Fruit fly (Drosophila melanogaster) whole organism, embryonic: ENCODE data around the gene bwa.

Experiments used
- Aef1 ChIP-seq: fragments of 200-800 bp; sonication (Bioruptor generic); IDR thresholded peaks from 3 replicates; pipeline ENCODE4 v1.3.6; 2022; ENCODE audit warnings: missing biosample characterization, missing genetic modification characterization
- CG10959 ChIP-seq: fragments of 200-800 bp; sonication (Bioruptor generic); IDR thresholded peaks from 2 replicates; pipeline ENCODE4 v1.3.6; 2022; ENCODE audit warnings: missing biosample characterization, missing genetic modification characterization
- CG11560 ChIP-seq: fragments of 200-800 bp; sonication (Bioruptor generic); IDR thresholded peaks from 3 replicates; pipeline ENCODE4 v1.3.6; 2022; ENCODE audit warnings: missing biosample characterization, missing genetic modification characterization
- CG13775 ChIP-seq: fragments of 200-800 bp; sonication (Bioruptor generic); optimal IDR thresholded peaks from 3 replicates; lab custom pipeline; 2017; ENCODE audit warnings: missing biosample characterization, mild to moderate bottlenecking, missing genetic modification characterization
- CG13894 ChIP-seq: fragments of 200-800 bp; sonication (Bioruptor generic); optimal IDR thresholded peaks from 3 replicates; lab custom pipeline; 2018; ENCODE audit warnings: missing biosample characterization, mild to moderate bottlenecking, missing genetic modification characterization, moderate library complexity
- CG14710 ChIP-seq: fragments of 200-800 bp; sonication (Bioruptor generic); optimal IDR thresholded peaks from 3 replicates; lab custom pipeline; 2019; ENCODE audit warnings: missing biosample characterization, mild to moderate bottlenecking, missing genetic modification characterization, moderate library complexity
- CG15073 ChIP-seq: fragments of 200-800 bp; sonication (Bioruptor generic); optimal IDR thresholded peaks from 2 replicates; lab custom pipeline; 2016; ENCODE audit warnings: missing biosample characterization, missing genetic modification characterization
- CG16815 ChIP-seq: fragments of 200-800 bp; sonication (Bioruptor generic); optimal IDR thresholded peaks from 3 replicates; lab custom pipeline; 2017; ENCODE audit warnings: missing biosample characterization, mild to moderate bottlenecking, missing genetic modification characterization
- CG17328 ChIP-seq: fragments of 200-800 bp; sonication (Bioruptor generic); IDR thresholded peaks from 2 replicates; pipeline ENCODE4 v1.3.6; 2022; ENCODE audit warnings: missing biosample characterization, missing genetic modification characterization
- CG17359 ChIP-seq: fragments of 200-800 bp; sonication (Bioruptor generic); optimal IDR thresholded peaks from 3 replicates; lab custom pipeline; 2018; ENCODE audit warnings: missing biosample characterization, mild to moderate bottlenecking, missing genetic modification characterization, moderate library complexity
- CG2129 ChIP-seq: fragments of 200-800 bp; sonication (Bioruptor generic); IDR thresholded peaks from 2 replicates; pipeline ENCODE4 v1.3.6; 2022; ENCODE audit warnings: missing biosample characterization, missing genetic modification characterization; ENCODE audit not compliant: partially characterized antibody
- CG2712 ChIP-seq: fragments of 200-800 bp; optimal IDR thresholded peaks from 3 replicates; lab custom pipeline; 2019; ENCODE audit warnings: missing biosample characterization, mild to moderate bottlenecking, missing genetic modification characterization, moderate library complexity
- CG3407 ChIP-seq: fragments of 200-800 bp; sonication (Bioruptor generic); optimal IDR thresholded peaks from 2 replicates; lab custom pipeline; 2018; ENCODE audit warnings: missing biosample characterization, mild to moderate bottlenecking, missing genetic modification characterization
- CG34376 ChIP-seq: fragments of 200-800 bp; sonication (Bioruptor generic); optimal IDR thresholded peaks from 2 replicates; lab custom pipeline; 2018; ENCODE audit warnings: missing biosample characterization, mild to moderate bottlenecking, missing genetic modification characterization
- CG3995 ChIP-seq: fragments of 200-800 bp; sonication (Bioruptor generic); optimal IDR thresholded peaks from 3 replicates; lab custom pipeline; 2016; ENCODE audit warnings: missing biosample characterization, missing genetic modification characterization
- CG4854 ChIP-seq: fragments of 200-800 bp; sonication (Bioruptor generic); optimal IDR thresholded peaks from 2 replicates; lab custom pipeline; 2016; ENCODE audit warnings: missing biosample characterization, missing genetic modification characterization, inconsistent platforms
- CG6272 ChIP-seq: fragments of 200-800 bp; sonication (Bioruptor generic); IDR thresholded peaks from 2 replicates; pipeline ENCODE4 v1.3.6; 2022; ENCODE audit warnings: missing biosample characterization, missing genetic modification characterization
- CG6765 ChIP-seq: fragments of 200-800 bp; sonication (Bioruptor generic); optimal IDR thresholded peaks from 3 replicates; lab custom pipeline; 2017; ENCODE audit warnings: missing biosample characterization, mild to moderate bottlenecking, missing genetic modification characterization
- CG7928 ChIP-seq: fragments of 200-800 bp; sonication (Bioruptor generic); optimal IDR thresholded peaks from 2 replicates; lab custom pipeline; 2017; ENCODE audit warnings: missing biosample characterization, mild to moderate bottlenecking, missing genetic modification characterization
- CG8359 ChIP-seq: fragments of 200-800 bp; sonication (Bioruptor generic); optimal IDR thresholded peaks from 2 replicates; lab custom pipeline; 2017; ENCODE audit warnings: missing biosample characterization, mild to moderate bottlenecking, missing genetic modification characterization, borderline replicate concordance
- CHES-1-like ChIP-seq: fragments of 200-800 bp; sonication (Bioruptor generic); optimal IDR thresholded peaks from 2 replicates; lab custom pipeline; 2016; ENCODE audit warnings: missing biosample characterization, missing genetic modification characterization
- Dp ChIP-seq: fragments of 200-800 bp; sonication (Bioruptor generic); optimal IDR thresholded peaks from 2 replicates; lab custom pipeline; 2018; ENCODE audit warnings: missing biosample characterization, mild to moderate bottlenecking, missing genetic modification characterization, moderate library complexity
- Drgx ChIP-seq: fragments of 200-800 bp; sonication (Bioruptor generic); IDR thresholded peaks from 2 replicates; pipeline ENCODE4 v1.3.6; 2022; ENCODE audit warnings: missing biosample characterization, missing genetic modification characterization
- E2f2 ChIP-seq: fragments of 200-800 bp; sonication (Bioruptor generic); IDR thresholded peaks from 2 replicates; pipeline ENCODE4 v1.3.6; 2022; ENCODE audit warnings: missing biosample characterization, missing genetic modification characterization
- Ets97D ChIP-seq: fragments of 200-800 bp; sonication (Bioruptor generic); optimal IDR thresholded peaks from 3 replicates; lab custom pipeline; 2016; ENCODE audit warnings: missing biosample characterization, missing genetic modification characterization
- HHEX ChIP-seq: fragments of 200-800 bp; sonication (Bioruptor generic); optimal IDR thresholded peaks from 3 replicates; lab custom pipeline; 2017; ENCODE audit warnings: missing biosample characterization, mild to moderate bottlenecking, missing genetic modification characterization, missing genetic modification reagents
- Hey ChIP-seq: fragments of 200-800 bp; sonication (Bioruptor generic); optimal IDR thresholded peaks from 3 replicates; lab custom pipeline; 2018; ENCODE audit warnings: missing biosample characterization, mild to moderate bottlenecking, missing genetic modification characterization
- Hr51 ChIP-seq, 2 experiments: fragments of 200-800 bp; sonication (Bioruptor generic); optimal IDR thresholded peaks; 2 replicates in 1 of 2; 3 replicates in 1 of 2; lab custom pipeline; 2016 to 2018; ENCODE audit warnings: missing biosample characterization in 2 of 2, missing genetic modification characterization in 2 of 2, mild to moderate bottlenecking in 1 of 2, moderate library complexity in 1 of 2
- Med ChIP-seq: fragments of 200-800 bp; sonication (Bioruptor generic); peaks from one replicate; lab custom pipeline; 2016; ENCODE audit warnings: missing biosample characterization, missing genetic modification characterization, mild to moderate bottlenecking, inconsistent platforms, moderate library complexity
- Neu2 ChIP-seq: fragments of 200-800 bp; sonication (Bioruptor generic); optimal IDR thresholded peaks from 3 replicates; lab custom pipeline; 2016; ENCODE audit warnings: missing biosample characterization, missing genetic modification characterization, borderline replicate concordance
- Poxn ChIP-seq: fragments of 200-800 bp; sonication (Bioruptor generic); IDR thresholded peaks from 2 replicates; pipeline ENCODE4 v1.3.6; 2022; ENCODE audit warnings: missing biosample characterization, missing genetic modification characterization
- Ssrp ChIP-seq: fragments of 200-800 bp; sonication (Bioruptor generic); optimal IDR thresholded peaks from 2 replicates; lab custom pipeline; 2018; ENCODE audit warnings: missing biosample characterization, mild to moderate bottlenecking, missing genetic modification characterization, moderate library complexity
- az2 ChIP-seq: fragments of 200-800 bp; sonication (Bioruptor generic); optimal IDR thresholded peaks from 3 replicates; lab custom pipeline; 2016; ENCODE audit warnings: missing biosample characterization, missing genetic modification characterization
- bbx ChIP-seq: fragments of 200-800 bp; sonication (Bioruptor generic); IDR thresholded peaks from 2 replicates; pipeline ENCODE4 v1.3.6; 2022; ENCODE audit warnings: missing biosample characterization, missing genetic modification characterization; ENCODE audit not compliant: partially characterized antibody
- cad ChIP-seq: fragments of >200 bp; optimal IDR thresholded peaks from 2 replicates; lab custom pipeline; 2017; ENCODE audit warnings: missing biosample characterization, missing genetic modification characterization
- cato ChIP-seq: fragments of 200-800 bp; sonication (Bioruptor generic); optimal IDR thresholded peaks from 2 replicates; lab custom pipeline; 2016; ENCODE audit warnings: missing biosample characterization, missing genetic modification characterization, borderline replicate concordance
- en ChIP-seq: fragments of 200-800 bp; sonication (Bioruptor generic); optimal IDR thresholded peaks from 2 replicates; lab custom pipeline; 2016; ENCODE audit warnings: missing biosample characterization, missing genetic modification characterization
- eve ChIP-seq, 2 experiments: fragments of >200 bp; optimal IDR thresholded peaks; 2 replicates each; lab custom pipeline; 2017; ENCODE audit warnings: missing biosample characterization in 2 of 2, missing genetic modification characterization in 2 of 2
- hkb ChIP-seq, 2 experiments: fragments of 200-800 bp in 1 of 2; fragments of >200 bp in 1 of 2; sonication (Bioruptor generic) in 1 of 2; IDR thresholded peaks in 1 of 2; optimal IDR thresholded peaks in 1 of 2; 2 replicates each; pipeline versions ENCODE4 v1.3.6 to Lab custom; 2017 to 2022; ENCODE audit warnings: missing biosample characterization in 1 of 2, missing genetic modification characterization in 1 of 2
- ind ChIP-seq: fragments of 200-800 bp; sonication (Bioruptor generic); optimal IDR thresholded peaks from 3 replicates; lab custom pipeline; 2016; ENCODE audit warnings: missing biosample characterization, missing genetic modification characterization
- lbe ChIP-seq: fragments of 200-800 bp; sonication (Bioruptor generic); optimal IDR thresholded peaks from 2 replicates; lab custom pipeline; 2016; ENCODE audit warnings: missing biosample characterization, mild to moderate bottlenecking, missing genetic modification characterization
- nau ChIP-seq: fragments of 200-800 bp; sonication (Bioruptor generic); optimal IDR thresholded peaks from 3 replicates; lab custom pipeline; 2017; ENCODE audit warnings: missing biosample characterization, mild to moderate bottlenecking, missing genetic modification characterization, missing genetic modification reagents
- peb ChIP-seq: fragments of 200-800 bp; sonication (Bioruptor generic); IDR thresholded peaks from 2 replicates; pipeline ENCODE4 v1.3.6; 2022; ENCODE audit warnings: missing biosample characterization, missing genetic modification characterization
- pnt ChIP-seq: fragments of 200-800 bp; sonication (Bioruptor generic); optimal IDR thresholded peaks from 3 replicates; lab custom pipeline; 2016; ENCODE audit warnings: missing biosample characterization, missing genetic modification characterization
- sc ChIP-seq, 3 experiments: fragments of >200 bp in 2 of 3; fragments of 200-800 bp in 1 of 3; sonication (Bioruptor generic) in 1 of 3; optimal IDR thresholded peaks; 2 replicates in 2 of 3; 3 replicates in 1 of 3; lab custom pipeline; 2017; ENCODE audit warnings: mild to moderate bottlenecking in 1 of 3, missing biosample characterization in 1 of 3, missing genetic modification characterization in 1 of 3, missing genetic modification reagents in 1 of 3
- sima ChIP-seq: fragments of 200-800 bp; sonication (Bioruptor generic); optimal IDR thresholded peaks from 2 replicates; lab custom pipeline; 2016; ENCODE audit warnings: missing biosample characterization, missing genetic modification characterization
- z ChIP-seq: fragments of 200-800 bp; sonication (Bioruptor generic); IDR thresholded peaks from 3 replicates; pipeline ENCODE4 v1.3.6; 2022; ENCODE audit warnings: missing biosample characterization, missing genetic modification characterization

Gene bwa

dm6 chr2L:20120388-20121232 lies 54.4 kb downstream of the bwa start (continued):
- TF ChIP-seq CHES-1-like (GFP tag; lab: Kevin White, UChicago): peak; percentile 84
- peak; percentile 99 for TF ChIP-seq Med (GFP tag; lab: Kevin White, UChicago)
- TF ChIP-seq az2 (GFP tag; lab: Kevin White, UChicago): peak; percentile 95
- TF ChIP-seq CG3995 (GFP tag; lab: Kevin White, UChicago): peak; percentile 19
- peak; percentile 43; the same call in 1 of the 2 replicates for TF ChIP-seq Poxn (GFP tag; lab: Robert Waterston, UW)
- TF ChIP-seq nau (GFP tag; lab: Kevin White, UChicago): peak; percentile 40
- TF ChIP-seq sc (optimal IDR thresholded peaks at IDR 0.05; lab: Kevin White, UChicago): no peak
- peak; percentile 62 for TF ChIP-seq sc (GFP tag; optimal IDR thresholded peaks at IDR 0.05; lab: Kevin White, UChicago)
- no peak for TF ChIP-seq cad (GFP tag; lab: Kevin White, UChicago)
- TF ChIP-seq CG17328 (GFP tag; lab: Robert Waterston, UW): peak; percentile 91
- peak; percentile 98 for TF ChIP-seq z
- TF ChIP-seq lbe (GFP tag; lab: Kevin White, UChicago): no peak
- TF ChIP-seq Drgx: peak; percentile 44; the same call in 1 of the 2 replicates
- TF ChIP-seq CG4854 (GFP tag; lab: Kevin White, UChicago): peak; percentile 62
- peak; percentile 68 for TF ChIP-seq CG15073
- TF ChIP-seq CG34376 (GFP tag; lab: Kevin White, UChicago): peak; percentile 10
- TF ChIP-seq Ets97D (GFP tag; lab: Kevin White, UChicago): peak; percentile 54
- TF ChIP-seq eve (GFP tag; optimal IDR thresholded peaks at IDR 0.05; lab: Kevin White, UChicago): peak in 1 of 2 experiments; percentile 89
- peak; percentile 16 for TF ChIP-seq Dp (GFP tag; lab: Kevin White, UChicago)
- TF ChIP-seq CG13894 (tag; lab: Kevin White, UChicago): peak; percentile 61
- TF ChIP-seq CG16815 (GFP tag; lab: Kevin White, UChicago): peak; percentile 92
- TF ChIP-seq CG6272: peak; percentile 86
- peak; percentile 69 for TF ChIP-seq cato (GFP tag; lab: Kevin White, UChicago)
- TF ChIP-seq CG10959 (GFP tag; lab: Robert Waterston, UW): peak; percentile 94
- TF ChIP-seq CG6765 (GFP tag; lab: Kevin White, UChicago): no peak
- TF ChIP-seq CG13775: peak; percentile 75
- TF ChIP-seq Hr51 (GFP tag; optimal IDR thresholded peaks at IDR 0.05; lab: Kevin White, UChicago): peak; percentile 74 to 89
- TF ChIP-seq CG8359 (GFP tag; lab: Kevin White, UChicago): no peak
- peak; percentile 80 for TF ChIP-seq CG2712 (tag; lab: Kevin White, UChicago)
- TF ChIP-seq HHEX: peak; percentile 43
- peak; percentile 59 for TF ChIP-seq bbx (GFP tag; lab: Robert Waterston, UW)
- TF ChIP-seq CG14710: peak; percentile 76
- TF ChIP-seq Hey (tag; lab: Kevin White, UChicago): no peak
- TF ChIP-seq pnt (GFP tag; lab: Kevin White, UChicago): peak; percentile 96
- TF ChIP-seq Aef1: peak; percentile 94
- TF ChIP-seq CG2129 (GFP tag; lab: Robert Waterston, UW): peak; percentile 84
- TF ChIP-seq hkb (optimal IDR thresholded peaks at IDR 0.05; lab: Kevin White, UChicago): peak; percentile 80
- TF ChIP-seq hkb (GFP tag; IDR thresholded peaks at IDR 0.05; lab: Robert Waterston, UW): no peak; the same call in 1 of the 2 replicates
- peak; percentile 46 for TF ChIP-seq Neu2
- TF ChIP-seq peb (GFP tag; lab: Robert Waterston, UW): peak; percentile 72
- TF ChIP-seq E2f2 (GFP tag; lab: Robert Waterston, UW): peak; percentile 60; the same call in 1 of the 2 replicates
- TF ChIP-seq Ssrp: peak; percentile 61
- peak; percentile 68 for TF ChIP-seq CG3407
- TF ChIP-seq CG7928 (GFP tag; lab: Kevin White, UChicago): no peak
- TF ChIP-seq CG17359 (tag; lab: Kevin White, UChicago): peak; percentile 81
- peak; percentile 90 for TF ChIP-seq CG11560 (tag; lab: Robert Waterston, UW)
- peak; percentile 5 for TF ChIP-seq sima (GFP tag; lab: Kevin White, UChicago)
- TF ChIP-seq en (GFP tag; lab: Kevin White, UChicago): peak; percentile 87
- TF ChIP-seq ind (GFP tag; lab: Kevin White, UChicago): peak; percentile 90
